Fruit fly (Drosophila melanogaster): ENCODE data around the gene upd1.

- TF ChIP-seq CG12605 (GFP tag; IDR thresholded peaks at IDR 0.05) = peak; percentile 66; the same call in 1 of the 2 replicates
- peak; percentile 87 for TF ChIP-seq CG32121 (GFP tag; IDR thresholded peaks at IDR 0.05)
- TF ChIP-seq EcR (GFP tag; optimal IDR thresholded peaks at IDR 0.05) = no peak
- TF ChIP-seq Snoo (tag; optimal IDR thresholded peaks at IDR 0.05) = peak; percentile 92
- TF ChIP-seq CG13204 (GFP tag; optimal IDR thresholded peaks at IDR 0.05) = no peak
- TF ChIP-seq CG9948 (tag; optimal IDR thresholded peaks at IDR 0.05) = peak; percentile 26
- peak; percentile 84 for TF ChIP-seq Pif1B (GFP tag; optimal IDR thresholded peaks at IDR 0.05)
Observed at dm6 chrX:18294031-18294430, 15.1 kb downstream of the upd1 start.

Measured in whole organism, pupa.